Fruit fly (Drosophila melanogaster): ENCODE data around the gene msn.

DNA sequence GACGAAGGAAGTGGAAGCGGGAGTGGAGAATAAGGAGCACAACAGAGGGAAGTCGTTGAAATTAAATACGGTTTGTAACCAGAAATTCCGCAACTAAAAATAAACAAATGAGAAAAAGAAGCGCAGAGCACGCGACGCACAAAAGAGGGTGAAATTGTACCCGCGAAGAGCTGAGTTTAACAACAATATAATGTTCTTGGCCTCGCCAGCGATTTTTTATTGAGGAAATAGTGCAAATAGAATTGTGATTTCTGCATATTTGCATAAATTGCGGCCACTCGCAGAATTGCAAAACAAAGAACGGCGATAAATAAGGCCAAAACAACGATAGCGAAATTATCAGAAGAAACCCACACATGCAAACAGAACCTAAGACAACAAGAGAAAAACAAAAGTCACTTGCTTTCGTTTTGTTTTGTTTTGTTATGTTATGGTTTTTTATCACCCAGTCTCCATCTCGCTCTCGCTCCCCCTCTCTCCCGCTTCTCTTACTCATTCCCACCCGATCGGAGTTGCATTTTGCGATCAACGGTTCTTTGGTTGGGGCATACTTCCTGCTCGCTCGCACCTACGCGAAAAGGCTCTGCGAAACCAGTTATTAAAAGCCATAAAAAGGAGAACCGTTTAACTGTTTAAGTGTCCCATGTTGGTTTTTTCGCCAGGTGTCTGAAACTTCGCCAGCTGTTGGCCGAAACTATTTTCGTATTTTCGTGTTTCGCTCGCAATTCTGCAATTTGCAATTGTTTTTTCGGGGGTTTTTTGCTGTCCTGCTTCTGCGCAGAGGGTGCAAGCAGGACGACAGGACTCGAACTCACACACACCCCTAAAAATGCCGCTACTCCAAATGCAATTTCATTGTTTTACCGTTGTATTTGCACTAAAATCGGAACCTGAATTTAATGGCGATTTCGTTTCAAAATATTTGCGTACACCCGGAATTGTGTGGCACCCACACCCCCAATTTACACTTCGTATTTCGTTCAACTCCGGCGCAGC lies 33.2 kb downstream of the msn start:
- TF ChIP-seq foxo (GFP tag; optimal IDR thresholded peaks at IDR 0.05) (no peak), pan (optimal IDR thresholded peaks at IDR 0.05) (no peak), sv (GFP tag; optimal IDR thresholded peaks at IDR 0.05) (no peak), Abd-B (GFP tag; optimal IDR thresholded peaks at IDR 0.05) (no peak), Myc (optimal IDR thresholded peaks at IDR 0.05) (no peak), CG9705 (GFP tag; optimal IDR thresholded peaks at IDR 0.05) (no peak), dl (GFP tag; optimal IDR thresholded peaks at IDR 0.05; ENCODE audit: insufficient read depth in 1 of 2, partially characterized antibody in 2 of 2) (no peak), br (GFP tag; optimal IDR thresholded peaks at IDR 0.05) (no peak), Hnf4 (GFP tag; optimal IDR thresholded peaks at IDR 0.05) (no peak)

Data from whole organism, wandering third instar larva.